Worm (Caenorhabditis elegans) whole organism, late embryonic: ENCODE measurements around the gene srd-66.

ENCODE experiments used
- F13H6.1 ChIP-seq: sonication (generic microtip); optimal IDR thresholded peaks from 2 replicates; lab custom pipeline; 2016; ENCODE audit warnings: missing genetic modification characterization, missing compliant biosample characterization
- K09A11.1 ChIP-seq: sonication (generic microtip); optimal IDR thresholded peaks from 2 replicates; lab custom pipeline; 2017; ENCODE audit warnings: antibody characterized with exemption, mild to moderate bottlenecking, missing genetic modification characterization, missing compliant biosample characterization; ENCODE audit not compliant: insufficient read depth
- ama-1 ChIP-seq: fragments of 150-350 bp; optimal IDR thresholded peaks from 2 replicates; lab custom pipeline; 2014
- ceh-19 ChIP-seq: fragments of 200-800 bp; sonication (Bioruptor generic); optimal IDR thresholded peaks from 2 replicates; lab custom pipeline; 2018; ENCODE audit warnings: mild to moderate bottlenecking, missing genetic modification characterization, missing compliant biosample characterization
- dmd-4 ChIP-seq: sonication (generic microtip); optimal IDR thresholded peaks from 2 replicates; lab custom pipeline; 2016; ENCODE audit warnings: borderline replicate concordance, missing genetic modification characterization, missing compliant biosample characterization
- elt-4 ChIP-seq: sonication (generic microtip); optimal IDR thresholded peaks from 2 replicates; lab custom pipeline; 2016; ENCODE audit warnings: missing genetic modification characterization, missing compliant biosample characterization
- fkh-10 ChIP-seq: fragments of 150-350 bp; optimal IDR thresholded peaks from 2 replicates; lab custom pipeline; 2014; ENCODE audit warnings: missing biosample characterization, missing genetic modification reagents, missing genetic modification characterization
- nhr-11 ChIP-seq: fragments of 150-350 bp; optimal IDR thresholded peaks from 2 replicates; lab custom pipeline; 2014; ENCODE audit warnings: missing biosample characterization, missing genetic modification characterization
- pha-4 ChIP-seq: fragments of 150-350 bp; optimal IDR thresholded peaks from 2 replicates; lab custom pipeline; 2018; ENCODE audit warnings: missing biosample characterization, missing genetic modification reagents, missing genetic modification characterization
- sdc-2 ChIP-seq: sonication (generic microtip); optimal IDR thresholded peaks from 2 replicates; lab custom pipeline; 2016; ENCODE audit warnings: missing genotype, missing genetic modification characterization, missing compliant biosample characterization
- sox-2 ChIP-seq: fragments of 200-800 bp; sonication (Bioruptor generic); IDR thresholded peaks from 2 replicates; pipeline ENCODE4 v1.3.6; 2022; ENCODE audit warnings: missing genetic modification reagents, missing genetic modification characterization, missing compliant biosample characterization
- tbx-2 ChIP-seq: sonication (generic microtip); optimal IDR thresholded peaks from 2 replicates; lab custom pipeline; 2016; ENCODE audit warnings: missing genetic modification characterization, missing compliant biosample characterization
- ttx-3 ChIP-seq: sonication (generic microtip); optimal IDR thresholded peaks from 2 replicates; lab custom pipeline; 2016; ENCODE audit warnings: missing genetic modification reagents, missing genetic modification characterization, missing compliant biosample characterization
- unc-42 ChIP-seq: sonication (generic microtip); optimal IDR thresholded peaks from 2 replicates; lab custom pipeline; 2016; ENCODE audit warnings: missing genotype, missing genetic modification characterization, missing compliant biosample characterization

DNA sequence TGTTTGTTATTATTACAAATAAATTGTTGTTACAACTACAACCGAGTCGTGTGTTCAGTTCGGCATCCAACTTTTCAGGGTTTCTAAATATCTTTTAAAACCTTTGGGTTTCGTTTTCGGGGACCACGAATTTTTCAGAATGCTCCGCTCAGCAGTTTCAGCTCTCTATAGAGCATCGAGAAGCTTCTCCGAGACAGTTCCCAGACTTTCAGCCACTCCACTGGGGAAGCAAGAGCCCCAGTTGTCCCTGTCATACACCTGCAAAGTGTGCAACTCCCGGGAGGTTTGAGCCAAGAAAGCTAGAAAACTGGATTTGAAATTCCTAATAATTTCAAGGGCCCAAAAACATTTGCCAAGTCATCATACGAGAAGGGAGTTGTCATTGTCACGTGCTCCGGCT lies 31.1 kb downstream of the srd-66 start, which contains the start of gene F53A3.7:
- TF ChIP-seq sox-2 (no peak), fkh-10 (GFP tag; lab: Kevin White, UChicago) (no peak), sdc-2 (no peak), ttx-3 (tag; lab: Kevin White, UChicago) (no peak), elt-4 (tag; lab: Kevin White, UChicago) (no peak), ceh-19 (no peak), unc-42 (no peak), dmd-4 (tag; lab: Kevin White, UChicago) (no peak), K09A11.1 (tag; lab: Kevin White, UChicago) (no peak), tbx-2 (no peak), nhr-11 (no peak), F13H6.1 (tag; lab: Kevin White, UChicago) (no peak), pha-4 (tag; lab: Kevin White, UChicago) (no peak), ama-1 (lab: Kevin White, UChicago) (no peak)
